Worm (Caenorhabditis elegans) whole organism, L4 larva: Measurements from ENCODE around the gene srh-297.

Experiments used
- attf-4 ChIP-seq: sonication (generic microtip); optimal IDR thresholded peaks from 3 replicates; lab custom pipeline; 2017; ENCODE audit warnings: missing biosample characterization, missing genetic modification characterization
- ctbp-1 ChIP-seq: fragments of 200-800 bp; sonication (Bioruptor generic); IDR thresholded peaks from 2 replicates; pipeline ENCODE4 v1.3.6; 2022; ENCODE audit warnings: missing genetic modification reagents, missing genetic modification characterization, missing compliant biosample characterization
- egl-27 ChIP-seq: sonication (generic microtip); optimal IDR thresholded peaks from 3 replicates; lab custom pipeline; 2017; ENCODE audit warnings: missing biosample characterization, missing genetic modification reagents, missing genetic modification characterization
- fkh-10 ChIP-seq: fragments of 150-350 bp; optimal IDR thresholded peaks from 2 replicates; lab custom pipeline; 2014; ENCODE audit warnings: missing biosample characterization, missing genetic modification reagents, missing genetic modification characterization
- hlh-30 ChIP-seq: sonication (generic microtip); optimal IDR thresholded peaks from 2 replicates; lab custom pipeline; 2017; ENCODE audit warnings: antibody characterized with exemption, mild to moderate bottlenecking, missing genetic modification characterization, missing compliant biosample characterization; ENCODE audit not compliant: insufficient read depth
- nhr-11 ChIP-seq: fragments of 150-350 bp; optimal IDR thresholded peaks from 2 replicates; lab custom pipeline; 2014; ENCODE audit warnings: missing biosample characterization, missing genetic modification characterization
- nhr-6 ChIP-seq: fragments of 150-350 bp; optimal IDR thresholded peaks from 2 replicates; lab custom pipeline; 2014; ENCODE audit warnings: missing biosample characterization, missing genetic modification characterization
- nhr-77 ChIP-seq: fragments of 150-350 bp; optimal IDR thresholded peaks from 2 replicates; lab custom pipeline; 2014; ENCODE audit warnings: missing biosample characterization, missing genetic modification characterization
- skn-1 ChIP-seq: fragments of 150-350 bp; optimal IDR thresholded peaks from 2 replicates; lab custom pipeline; 2014; ENCODE audit warnings: missing biosample characterization, missing genetic modification characterization

ce11 chrII:3267815-3268214 lies 37.5 kb upstream of the srh-297 start:
- TF ChIP-seq fkh-10 (GFP tag; lab: Kevin White, UChicago): no peak
- no peak for TF ChIP-seq egl-27
- no peak for TF ChIP-seq attf-4 (tag; lab: Kevin White, UChicago)
- no peak for TF ChIP-seq ctbp-1 (GFP tag; lab: Robert Waterston, UW)
- TF ChIP-seq nhr-77: no peak
- TF ChIP-seq nhr-6: no peak
- TF ChIP-seq hlh-30 (tag; lab: Kevin White, UChicago): no peak
- no peak for TF ChIP-seq skn-1 (tag; lab: Kevin White, UChicago)
- no peak for TF ChIP-seq nhr-11 (tag; lab: Kevin White, UChicago)
